Fruit fly (Drosophila melanogaster) whole organism: ENCODE results near the gene Hasp.

Source experiments
- CG8478 ChIP-seq: fragments of >200 bp; optimal IDR thresholded peaks from 2 replicates; lab custom pipeline; 2018; ENCODE audit warnings: inconsistent platforms
- Dll ChIP-seq: fragments of >200 bp; optimal IDR thresholded peaks from 2 replicates; lab custom pipeline; 2017
- EcR ChIP-seq, 2 experiments: fragments of >200 bp; optimal IDR thresholded peaks; 2 replicates each; lab custom pipeline; 2017; ENCODE audit warnings: missing biosample characterization in 2 of 2, missing genetic modification characterization in 2 of 2, missing genetic modification reagents in 2 of 2
- pan ChIP-seq: fragments of >200 bp; optimal IDR thresholded peaks from 2 replicates; lab custom pipeline; 2017
- psq ChIP-seq: fragments of >200 bp; optimal IDR thresholded peaks from 2 replicates; lab custom pipeline; 2017
- usp ChIP-seq: fragments of >200 bp; optimal IDR thresholded peaks from 2 replicates; lab custom pipeline; 2017; ENCODE audit warnings: missing biosample characterization, missing genetic modification characterization, mixed read lengths

Gene Hasp

DNA sequence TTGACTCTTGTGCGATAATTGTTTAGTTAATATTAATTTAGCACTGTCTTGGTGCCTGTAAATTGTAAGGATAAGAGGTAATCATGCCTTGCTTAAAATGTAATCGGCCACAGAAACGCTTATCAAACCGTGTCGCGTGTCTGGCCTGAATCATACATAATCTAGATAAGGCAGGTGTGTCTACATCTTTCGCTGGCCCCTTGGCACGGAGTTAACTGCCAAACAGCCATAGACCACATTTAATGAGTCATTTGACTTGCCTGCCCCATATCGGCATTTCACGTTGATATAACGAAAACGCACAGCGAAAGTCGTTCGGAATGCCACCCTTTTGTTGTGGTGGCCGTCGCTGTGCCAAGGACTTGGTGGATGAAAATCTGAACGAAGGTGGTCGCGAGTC is 18.2 kb upstream of the Hasp start, which contains the start of gene CG31697:
CG31697 (plus strand) TSS at position 215 of the 400 bp plus-strand sequence.
- TF ChIP-seq usp (GFP tag; lab: Kevin White, UChicago) = no peak
- no peak for TF ChIP-seq EcR (GFP tag; optimal IDR thresholded peaks at IDR 0.05; lab: Kevin White, UChicago)
- TF ChIP-seq Dll (lab: Kevin White, UChicago) = no peak
- TF ChIP-seq CG8478 (lab: Kevin White, UChicago) = no peak
- TF ChIP-seq psq = no peak
- TF ChIP-seq pan = no peak

- TF ChIP-seq CG8478 (lab: Kevin White, UChicago) = no peak
- no peak for TF ChIP-seq usp (GFP tag; lab: Kevin White, UChicago)
- no peak for TF ChIP-seq Dll (lab: Kevin White, UChicago)
- no peak for TF ChIP-seq pan
- no peak for TF ChIP-seq psq
- TF ChIP-seq EcR (GFP tag; optimal IDR thresholded peaks at IDR 0.05; lab: Kevin White, UChicago) = no peak
Observed at dm6 chr2L:19533247-19533646, 16.2 kb upstream of the Hasp start, which contains the start of gene CG33116. CG33116 (plus strand) TSS chr2L:19533479.

DNA sequence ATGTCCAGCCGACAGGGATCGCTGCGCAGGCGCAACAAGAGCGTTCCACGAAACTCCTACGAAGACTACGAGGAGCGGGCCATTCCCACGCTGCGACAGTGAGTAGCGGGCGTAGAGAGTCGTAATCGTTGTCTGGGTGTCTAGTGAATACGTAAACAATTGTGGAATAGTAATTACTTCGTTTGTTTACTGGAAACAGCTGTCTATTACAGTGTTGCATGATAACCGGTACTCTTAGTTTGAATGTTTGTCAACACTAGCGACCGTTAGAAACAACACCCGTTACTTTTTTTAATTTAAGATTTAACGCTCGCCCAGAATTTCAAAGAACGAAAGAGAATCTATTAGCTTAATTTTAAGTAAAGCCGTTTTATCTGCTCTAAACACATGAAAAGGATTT is 13.1 kb upstream of the Hasp start, which contains the start of gene CG10165:
CG10165 (minus strand) TSS at position 214 of the 400 bp plus-strand sequence.
- TF ChIP-seq pan = no peak
- no peak for TF ChIP-seq psq
- TF ChIP-seq usp (GFP tag; lab: Kevin White, UChicago) = no peak

- TF ChIP-seq pan = no peak
- TF ChIP-seq usp (GFP tag; lab: Kevin White, UChicago) = no peak
- TF ChIP-seq EcR (GFP tag; optimal IDR thresholded peaks at IDR 0.05; lab: Kevin White, UChicago) = no peak
- no peak for TF ChIP-seq psq
- TF ChIP-seq Dll (lab: Kevin White, UChicago) = no peak
- no peak for TF ChIP-seq CG8478 (lab: Kevin White, UChicago)
Observed at dm6 chr2L:19528308-19528707, 11.3 kb upstream of the Hasp start.

DNA sequence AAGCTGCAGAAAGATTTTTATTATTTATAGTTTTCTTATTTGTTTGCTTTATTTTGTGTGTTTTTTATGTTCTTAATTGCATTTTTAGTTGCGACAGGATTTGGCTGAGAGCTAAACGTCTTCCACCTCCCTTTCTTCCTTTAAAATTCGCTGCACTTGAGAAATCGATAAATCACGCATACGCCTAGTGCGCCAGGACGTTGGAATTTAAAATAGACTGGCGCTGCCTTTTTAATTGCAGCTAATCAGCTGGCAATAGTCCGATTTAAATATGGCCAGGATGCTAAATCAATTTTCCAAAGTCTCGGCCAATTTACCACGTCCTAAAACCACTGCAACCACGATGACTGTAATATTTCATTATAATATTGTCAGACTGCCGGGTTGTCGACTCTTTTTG is 9.8 kb upstream of the Hasp start:
- TF ChIP-seq Dll (lab: Kevin White, UChicago) (no peak), pan (no peak), psq (no peak), EcR (GFP tag; optimal IDR thresholded peaks at IDR 0.05; lab: Kevin White, UChicago) (no peak), CG8478 (lab: Kevin White, UChicago) (no peak), usp (GFP tag; lab: Kevin White, UChicago) (no peak)

DNA sequence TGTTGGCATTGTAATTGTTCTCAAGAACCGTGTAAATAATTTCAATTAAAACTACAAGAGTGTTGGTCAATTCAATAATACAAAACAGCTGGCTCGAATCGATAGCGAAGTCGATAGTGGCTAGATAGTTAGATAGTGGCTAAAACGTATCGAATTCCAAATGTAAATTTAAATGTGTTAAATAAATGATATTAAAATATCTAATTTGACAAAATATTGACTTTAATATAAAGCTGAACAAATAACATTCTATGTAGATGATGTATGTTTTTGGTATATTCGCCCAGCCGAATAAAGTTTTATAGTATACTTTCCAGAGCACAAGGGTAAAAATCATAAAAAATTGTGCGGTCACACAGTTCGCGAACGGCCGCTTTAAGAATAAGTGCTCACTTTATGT is 9.3 kb upstream of the Hasp start, which contains the start of the genes Dpm1 and CG10137:
Dpm1 (minus strand) TSS at position 53 of the 400 bp plus-strand sequence.
CG10137 (plus strand) TSS at position 371 of the 400 bp plus-strand sequence.
- TF ChIP-seq pan (no peak), usp (GFP tag; lab: Kevin White, UChicago) (no peak), CG8478 (lab: Kevin White, UChicago) (no peak), psq (no peak), EcR (GFP tag; optimal IDR thresholded peaks at IDR 0.05; lab: Kevin White, UChicago) (no peak), Dll (lab: Kevin White, UChicago) (no peak)

dm6 chr2L:19519611-19520010 is 2.6 kb upstream of the Hasp start:
- TF ChIP-seq CG8478 (lab: Kevin White, UChicago) = no peak
- no peak for TF ChIP-seq psq
- TF ChIP-seq EcR (GFP tag; optimal IDR thresholded peaks at IDR 0.05; lab: Kevin White, UChicago) = no peak
- peak; percentile 31 for TF ChIP-seq Dll (lab: Kevin White, UChicago)
- TF ChIP-seq pan = no peak
- TF ChIP-seq usp (GFP tag; lab: Kevin White, UChicago) = no peak

DNA sequence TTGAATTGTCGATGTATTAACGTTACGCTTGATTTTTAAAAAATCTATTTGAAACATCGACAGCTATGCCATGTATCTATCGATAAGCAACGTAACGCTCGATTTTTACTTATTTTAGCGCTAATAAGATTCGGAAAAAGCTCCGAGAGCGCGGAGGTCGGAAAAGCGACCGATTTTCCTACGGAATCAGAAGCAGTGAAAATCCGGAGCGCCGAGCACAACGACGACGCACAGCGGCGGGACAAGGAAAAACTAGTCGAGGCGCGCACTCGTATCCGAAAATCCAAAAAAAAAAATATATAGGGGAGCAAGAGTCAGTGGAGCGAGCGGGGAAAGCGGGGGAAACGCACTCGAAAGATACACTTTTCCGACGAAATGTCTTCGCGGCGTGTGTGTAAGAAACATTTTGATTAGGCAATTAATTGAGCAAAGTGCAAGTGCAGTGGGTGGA is 1.7 kb upstream of the Hasp start, which contains the start of gene CG10132:
CG10132 (plus strand) TSS at position 189 of the 451 bp plus-strand sequence.
- no peak for TF ChIP-seq psq
- TF ChIP-seq usp (GFP tag; lab: Kevin White, UChicago) = no peak
- TF ChIP-seq Dll (lab: Kevin White, UChicago) = no peak
- no peak for TF ChIP-seq pan
- no peak for TF ChIP-seq CG8478 (lab: Kevin White, UChicago)
- no peak for TF ChIP-seq EcR (GFP tag; optimal IDR thresholded peaks at IDR 0.05; lab: Kevin White, UChicago)

dm6 chr2L:19516062-19516461 is 942 bp downstream of the Hasp start:
- no peak for TF ChIP-seq EcR (GFP tag; optimal IDR thresholded peaks at IDR 0.05; lab: Kevin White, UChicago)
- TF ChIP-seq pan = no peak
- TF ChIP-seq Dll (lab: Kevin White, UChicago) = no peak
- TF ChIP-seq usp (GFP tag; lab: Kevin White, UChicago) = no peak
- TF ChIP-seq psq = no peak
- TF ChIP-seq CG8478 (lab: Kevin White, UChicago) = no peak

DNA sequence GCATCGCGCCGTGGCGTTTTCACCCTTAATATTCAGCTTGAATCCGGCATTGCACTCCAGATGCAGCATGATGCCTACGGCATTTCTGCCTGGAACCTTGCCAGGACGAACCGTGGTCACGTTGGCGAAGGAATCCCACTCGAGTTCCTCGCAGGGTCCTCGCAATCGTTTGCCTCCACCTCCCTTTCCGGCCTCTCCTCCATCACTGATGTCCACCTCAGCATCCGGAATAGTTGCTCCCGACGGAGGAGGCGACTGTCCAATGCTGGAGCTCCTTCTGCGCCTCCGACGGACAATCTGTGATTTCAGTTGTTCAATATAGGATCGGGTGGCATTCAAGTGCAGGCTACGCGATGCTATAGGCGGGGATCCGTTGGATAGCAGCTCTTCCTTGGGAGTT is 4.8 kb downstream of the Hasp start:
- TF ChIP-seq Dll (lab: Kevin White, UChicago) = no peak
- no peak for TF ChIP-seq CG8478 (lab: Kevin White, UChicago)
- no peak for TF ChIP-seq usp (GFP tag; lab: Kevin White, UChicago)
- TF ChIP-seq EcR (GFP tag; optimal IDR thresholded peaks at IDR 0.05; lab: Kevin White, UChicago) = no peak
- TF ChIP-seq pan = no peak
- no peak for TF ChIP-seq psq

DNA sequence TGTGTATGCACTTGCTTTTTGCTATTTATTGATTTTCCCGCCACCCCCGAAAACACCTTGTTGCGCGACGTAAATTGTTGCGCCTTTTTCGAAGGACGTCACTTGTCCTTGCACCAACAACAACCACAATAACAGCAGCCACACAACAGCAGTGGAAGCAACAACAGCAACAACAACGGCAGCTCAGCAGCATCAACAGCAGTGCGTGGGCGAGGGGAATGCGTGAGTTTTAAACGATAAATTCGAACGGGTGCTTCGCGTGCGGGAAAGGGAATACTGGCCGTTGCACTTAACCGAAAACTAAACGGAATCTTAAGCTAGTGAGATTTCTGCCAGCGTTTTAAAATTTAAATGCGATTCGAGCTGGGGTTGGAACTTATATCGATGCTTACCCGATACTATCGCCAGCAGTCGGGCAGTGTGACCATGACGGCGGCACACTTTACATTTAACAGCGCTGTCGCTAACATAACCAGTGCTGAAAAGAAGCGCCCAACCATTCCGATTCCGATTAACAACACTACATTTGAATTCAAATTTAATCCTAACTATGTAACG is 8.6 kb downstream of the Hasp start, which contains the start of gene cyst:
cyst (minus strand) TSS at position 404 of the 558 bp plus-strand sequence.
- TF ChIP-seq pan = no peak

DNA sequence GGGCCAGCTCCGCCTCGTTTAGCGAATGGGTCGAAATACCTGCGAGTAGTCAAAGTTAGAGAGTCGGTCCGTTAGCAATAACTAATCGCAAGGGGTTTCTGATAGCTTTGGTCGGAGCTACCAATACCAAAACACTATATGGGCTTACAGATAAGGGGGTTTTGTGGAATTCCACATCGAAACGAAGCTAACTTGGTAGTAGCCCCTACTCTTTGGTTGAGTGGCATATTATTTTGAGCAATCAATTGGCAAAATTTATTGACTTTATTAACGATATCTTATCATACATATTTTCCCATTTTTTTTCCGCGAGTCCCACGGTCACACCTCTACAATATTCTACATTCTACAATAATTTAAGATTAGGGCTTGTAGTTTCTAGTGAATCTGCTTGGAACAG is 10.7 kb downstream of the Hasp start:
- no peak for TF ChIP-seq psq

DNA sequence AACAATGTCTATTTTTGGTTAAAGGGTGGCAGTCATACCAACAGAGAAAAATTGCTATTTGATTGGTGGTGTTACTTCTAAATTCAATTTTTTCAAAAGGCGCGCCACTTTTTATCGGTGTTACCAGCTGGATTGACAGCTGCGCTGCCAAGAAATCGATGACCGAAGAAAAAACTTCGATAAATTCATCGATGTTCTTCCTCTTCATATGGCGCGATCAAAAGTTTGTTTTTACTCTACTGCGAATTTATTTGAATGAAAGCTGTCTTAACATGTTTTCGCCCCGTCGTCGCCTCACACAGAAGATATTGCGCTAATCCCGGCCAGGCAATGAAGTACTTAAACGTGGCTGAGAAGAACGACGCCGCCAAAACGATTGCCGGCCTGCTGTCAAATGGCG is 19.0 kb downstream of the Hasp start, which contains the start of gene Top3alpha:
Top3alpha (plus strand) TSS at position 186 of the 400 bp plus-strand sequence.
- no peak for TF ChIP-seq psq
- no peak for TF ChIP-seq pan
- no peak for TF ChIP-seq Dll (lab: Kevin White, UChicago)
- no peak for TF ChIP-seq EcR (GFP tag; optimal IDR thresholded peaks at IDR 0.05; lab: Kevin White, UChicago)
- no peak for TF ChIP-seq usp (GFP tag; lab: Kevin White, UChicago)
- no peak for TF ChIP-seq CG8478 (lab: Kevin White, UChicago)
